Worm (Caenorhabditis elegans) whole organism, late embryonic: ENCODE data around the gene W02D7.5.

Source experiments
- C08G9.2 ChIP-seq: sonication (generic microtip); optimal IDR thresholded peaks from 2 replicates; lab custom pipeline; 2016; ENCODE audit warnings: mild to moderate bottlenecking, missing genetic modification characterization, moderate library complexity, missing compliant biosample characterization
- F13H6.1 ChIP-seq: sonication (generic microtip); optimal IDR thresholded peaks from 2 replicates; lab custom pipeline; 2016; ENCODE audit warnings: missing genetic modification characterization, missing compliant biosample characterization
- T23F11.4 ChIP-seq: fragments of 200-800 bp; sonication (Bioruptor generic); optimal IDR thresholded peaks from 2 replicates; lab custom pipeline; 2018; ENCODE audit warnings: mild to moderate bottlenecking, missing genetic modification characterization, missing compliant biosample characterization
- Y22D7AL.16 ChIP-seq: sonication (generic microtip); optimal IDR thresholded peaks from 2 replicates; lab custom pipeline; 2016; ENCODE audit warnings: missing genetic modification characterization, missing compliant biosample characterization
- ahr-1 ChIP-seq: sonication (generic microtip); optimal IDR thresholded peaks from 2 replicates; lab custom pipeline; 2016; ENCODE audit warnings: missing genetic modification characterization, missing compliant biosample characterization
- ama-1 ChIP-seq: fragments of 150-350 bp; optimal IDR thresholded peaks from 2 replicates; lab custom pipeline; 2014
- ceh-18 ChIP-seq: sonication (generic microtip); optimal IDR thresholded peaks from 2 replicates; lab custom pipeline; 2016; ENCODE audit warnings: missing genetic modification characterization, missing compliant biosample characterization
- ceh-19 ChIP-seq: fragments of 200-800 bp; sonication (Bioruptor generic); optimal IDR thresholded peaks from 2 replicates; lab custom pipeline; 2018; ENCODE audit warnings: mild to moderate bottlenecking, missing genetic modification characterization, missing compliant biosample characterization
- ceh-22 ChIP-seq: sonication (generic microtip); optimal IDR thresholded peaks from 2 replicates; lab custom pipeline; 2017; ENCODE audit warnings: missing biosample characterization, missing genetic modification characterization
- ceh-24 ChIP-seq: sonication (generic microtip); optimal IDR thresholded peaks from 2 replicates; lab custom pipeline; 2016; ENCODE audit warnings: mild to moderate bottlenecking, missing genetic modification characterization, missing compliant biosample characterization
- ceh-45 ChIP-seq: fragments of 200-800 bp; sonication (Bioruptor generic); IDR thresholded peaks from 2 replicates; pipeline ENCODE4 v1.3.6; 2022; ENCODE audit warnings: missing genetic modification reagents, missing genetic modification characterization, missing compliant biosample characterization
- ceh-48 ChIP-seq: sonication (generic microtip); optimal IDR thresholded peaks from 2 replicates; lab custom pipeline; 2016; ENCODE audit warnings: missing genetic modification characterization, inconsistent platforms, missing compliant biosample characterization
- ceh-6 ChIP-seq: fragments of 200-800 bp; sonication (Bioruptor generic); optimal IDR thresholded peaks from 2 replicates; lab custom pipeline; 2018; ENCODE audit warnings: mild to moderate bottlenecking, missing genetic modification characterization, missing compliant biosample characterization
- ceh-9 ChIP-seq: sonication (generic microtip); optimal IDR thresholded peaks from 2 replicates; lab custom pipeline; 2016; ENCODE audit warnings: mild to moderate bottlenecking, missing genetic modification characterization, inconsistent platforms, missing compliant biosample characterization
- che-1 ChIP-seq: sonication (generic microtip); optimal IDR thresholded peaks from 2 replicates; lab custom pipeline; 2016; ENCODE audit warnings: mild to moderate bottlenecking, missing genetic modification characterization, missing compliant biosample characterization
- dmd-4 ChIP-seq: sonication (generic microtip); optimal IDR thresholded peaks from 2 replicates; lab custom pipeline; 2016; ENCODE audit warnings: borderline replicate concordance, missing genetic modification characterization, missing compliant biosample characterization
- elt-2 ChIP-seq: sonication (generic microtip); optimal IDR thresholded peaks from 2 replicates; lab custom pipeline; 2016; ENCODE audit warnings: missing genetic modification reagents, missing genetic modification characterization, missing compliant biosample characterization
- elt-4 ChIP-seq: sonication (generic microtip); optimal IDR thresholded peaks from 2 replicates; lab custom pipeline; 2016; ENCODE audit warnings: missing genetic modification characterization, missing compliant biosample characterization
- eyg-1 ChIP-seq: sonication (generic microtip); optimal IDR thresholded peaks from 2 replicates; lab custom pipeline; 2016; ENCODE audit warnings: missing genotype, missing genetic modification characterization, missing compliant biosample characterization
- fkh-10 ChIP-seq: fragments of 150-350 bp; optimal IDR thresholded peaks from 2 replicates; lab custom pipeline; 2014; ENCODE audit warnings: missing biosample characterization, missing genetic modification reagents, missing genetic modification characterization
- gmeb-2 ChIP-seq: sonication (generic microtip); optimal IDR thresholded peaks from 2 replicates; lab custom pipeline; 2016; ENCODE audit warnings: missing genetic modification characterization, inconsistent platforms, missing compliant biosample characterization
- hlh-15 ChIP-seq: sonication (generic microtip); optimal IDR thresholded peaks from 2 replicates; lab custom pipeline; 2016; ENCODE audit warnings: missing genetic modification characterization, missing compliant biosample characterization
- hlh-6 ChIP-seq: sonication (generic microtip); optimal IDR thresholded peaks from 2 replicates; lab custom pipeline; 2016; ENCODE audit warnings: missing genotype, missing genetic modification characterization, missing compliant biosample characterization
- hlh-8 ChIP-seq: sonication (generic microtip); optimal IDR thresholded peaks from 2 replicates; lab custom pipeline; 2016; ENCODE audit warnings: missing genotype, missing genetic modification characterization, missing compliant biosample characterization
- lim-6 ChIP-seq: sonication (generic microtip); optimal IDR thresholded peaks from 2 replicates; lab custom pipeline; 2016; ENCODE audit warnings: missing genetic modification characterization, missing compliant biosample characterization
- lin-11 ChIP-seq: fragments of 200-800 bp; sonication (Bioruptor generic); optimal IDR thresholded peaks from 2 replicates; lab custom pipeline; 2018; ENCODE audit warnings: mild to moderate bottlenecking, missing genetic modification characterization, missing compliant biosample characterization
- mec-3 ChIP-seq: sonication (generic microtip); optimal IDR thresholded peaks from 2 replicates; lab custom pipeline; 2016; ENCODE audit warnings: borderline replicate concordance, missing genetic modification characterization, missing compliant biosample characterization
- nfya-1 ChIP-seq: sonication (generic microtip); optimal IDR thresholded peaks from 2 replicates; lab custom pipeline; 2017; ENCODE audit warnings: missing genetic modification characterization, mild to moderate bottlenecking, missing compliant biosample characterization, antibody characterized with exemption, moderate library complexity
- nhr-11 ChIP-seq: fragments of 150-350 bp; optimal IDR thresholded peaks from 2 replicates; lab custom pipeline; 2014; ENCODE audit warnings: missing biosample characterization, missing genetic modification characterization
- nhr-232 ChIP-seq: sonication (generic microtip); optimal IDR thresholded peaks from 2 replicates; lab custom pipeline; 2016; ENCODE audit warnings: missing genetic modification characterization, missing compliant biosample characterization
- odd-2 ChIP-seq: sonication (generic microtip); optimal IDR thresholded peaks from 2 replicates; lab custom pipeline; 2017; ENCODE audit warnings: antibody characterized with exemption, mild to moderate bottlenecking, missing genetic modification characterization, missing compliant biosample characterization
- pat-9 ChIP-seq: fragments of 200-800 bp; sonication (Bioruptor generic); optimal IDR thresholded peaks from 2 replicates; lab custom pipeline; 2018; ENCODE audit warnings: mild to moderate bottlenecking, missing genetic modification characterization, moderate library complexity, missing compliant biosample characterization
- pax-1 ChIP-seq: fragments of 150-350 bp; optimal IDR thresholded peaks from 2 replicates; lab custom pipeline; 2014; ENCODE audit warnings: missing biosample characterization, missing genetic modification characterization
- pha-2 ChIP-seq: sonication (generic microtip); optimal IDR thresholded peaks from 2 replicates; lab custom pipeline; 2017; ENCODE audit warnings: mild to moderate bottlenecking, missing genetic modification characterization, missing compliant biosample characterization
- pha-4 ChIP-seq: fragments of 150-350 bp; optimal IDR thresholded peaks from 2 replicates; lab custom pipeline; 2018; ENCODE audit warnings: missing biosample characterization, missing genetic modification reagents, missing genetic modification characterization
- pros-1 ChIP-seq: fragments of 150-350 bp; optimal IDR thresholded peaks from 2 replicates; lab custom pipeline; 2014; ENCODE audit warnings: missing biosample characterization, missing genetic modification reagents, missing genetic modification characterization
- ref-2 ChIP-seq: sonication (generic microtip); optimal IDR thresholded peaks from 2 replicates; lab custom pipeline; 2016; ENCODE audit warnings: missing genetic modification characterization, missing compliant biosample characterization
- rnt-1 ChIP-seq: sonication (generic microtip); optimal IDR thresholded peaks from 2 replicates; lab custom pipeline; 2016; ENCODE audit warnings: missing genetic modification characterization, missing compliant biosample characterization
- syd-9 ChIP-seq: sonication (generic microtip); optimal IDR thresholded peaks from 2 replicates; lab custom pipeline; 2016; ENCODE audit warnings: mild to moderate bottlenecking, missing genetic modification characterization, moderate library complexity, missing compliant biosample characterization
- ttx-3 ChIP-seq: sonication (generic microtip); optimal IDR thresholded peaks from 2 replicates; lab custom pipeline; 2016; ENCODE audit warnings: missing genetic modification reagents, missing genetic modification characterization, missing compliant biosample characterization
- unc-3 ChIP-seq, 2 experiments: fragments of 200-800 bp in 1 of 2; sonication (Bioruptor generic) in 1 of 2; sonication (generic microtip) in 1 of 2; conservative IDR thresholded peaks in 1 of 2; optimal IDR thresholded peaks in 1 of 2; 2 replicates each; pipeline versions ENCODE4 v1.3.6 to Lab custom; 2016 to 2022; ENCODE audit warnings: missing compliant biosample characterization in 2 of 2, missing genetic modification characterization in 2 of 2, missing genetic modification reagents in 1 of 2
- unc-42 ChIP-seq: sonication (generic microtip); optimal IDR thresholded peaks from 2 replicates; lab custom pipeline; 2016; ENCODE audit warnings: missing genotype, missing genetic modification characterization, missing compliant biosample characterization

W02D7.5 gene

DNA sequence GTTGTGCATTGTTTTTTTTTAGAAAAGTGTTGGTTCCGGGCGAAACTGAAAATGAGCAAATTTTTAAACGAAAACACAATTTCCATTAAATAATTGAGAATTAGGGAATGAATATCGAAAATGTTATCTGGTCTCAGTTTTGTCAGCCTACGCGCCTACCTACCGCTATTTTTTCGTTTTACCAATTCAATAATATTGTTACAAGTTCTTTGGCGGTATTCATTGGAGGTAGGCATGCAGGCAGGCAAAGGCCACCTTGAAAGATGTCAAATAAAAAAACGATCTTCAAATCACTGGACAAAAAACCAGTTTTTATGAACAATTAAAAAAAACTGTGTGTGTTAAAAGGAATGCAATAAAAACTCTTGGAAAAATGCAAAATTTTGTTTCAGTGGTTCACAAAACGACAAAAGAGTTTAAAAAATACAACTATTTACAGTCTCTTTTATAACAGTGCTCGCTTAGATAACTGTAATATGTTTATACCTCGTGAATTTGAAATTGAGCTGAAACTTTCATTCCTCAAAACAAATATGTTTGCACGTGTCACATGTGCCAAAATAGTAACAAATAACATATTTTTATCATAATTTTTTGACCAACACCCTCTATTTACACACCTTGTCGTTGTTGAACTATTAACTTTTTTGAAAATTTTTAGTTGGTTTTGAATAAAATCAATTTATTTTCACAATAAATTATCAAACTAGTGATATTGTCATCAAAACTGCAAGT is 5.6 kb upstream of the W02D7.5 start, which contains the start of gene W02D7.11:
W02D7.11 (minus strand) TSS at position 51 of the 735 bp plus-strand sequence.
- TF ChIP-seq dmd-4 (tag; lab: Kevin White, UChicago) (no peak), ahr-1 (no peak), ceh-22 (tag; lab: Kevin White, UChicago) (no peak), ceh-24 (tag; lab: Kevin White, UChicago) (no peak), ceh-45 (no peak), pat-9 (tag; lab: Kevin White, UChicago) (no peak), nfya-1 (tag; lab: Kevin White, UChicago) (no peak), ceh-9 (tag; lab: Kevin White, UChicago) (no peak), hlh-8 (tag; lab: Kevin White, UChicago) (no peak), ttx-3 (no peak), ceh-6 (GFP tag; lab: Kevin White, UChicago) (no peak), pha-4 (no peak), rnt-1 (tag; lab: Kevin White, UChicago) (no peak)

DNA sequence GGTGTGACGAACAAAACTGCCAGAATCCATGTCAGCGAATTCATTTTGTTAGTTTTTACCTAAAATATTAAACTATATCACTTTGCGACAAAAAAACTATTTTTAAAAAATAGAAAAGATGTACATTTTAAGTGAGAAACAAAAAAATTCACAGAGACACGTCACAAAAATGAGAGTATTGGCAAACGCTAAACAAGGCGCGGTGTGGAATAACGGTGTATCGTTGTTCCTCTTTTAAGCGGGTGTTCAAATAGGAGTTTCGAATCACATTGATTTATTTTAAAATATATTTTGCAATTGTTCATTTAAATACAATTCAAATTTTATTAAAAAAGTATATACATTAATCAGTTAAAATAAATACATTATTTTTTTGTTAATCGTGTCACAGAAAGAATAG is 3.5 kb upstream of the W02D7.5 start, which contains the start of gene sel-9:
sel-9 (minus strand) TSS at position 59 of the 400 bp plus-strand sequence.
- TF ChIP-seq ceh-6 (GFP tag; lab: Kevin White, UChicago) (no peak), elt-2 (tag; lab: Kevin White, UChicago) (peak; percentile 6)

DNA sequence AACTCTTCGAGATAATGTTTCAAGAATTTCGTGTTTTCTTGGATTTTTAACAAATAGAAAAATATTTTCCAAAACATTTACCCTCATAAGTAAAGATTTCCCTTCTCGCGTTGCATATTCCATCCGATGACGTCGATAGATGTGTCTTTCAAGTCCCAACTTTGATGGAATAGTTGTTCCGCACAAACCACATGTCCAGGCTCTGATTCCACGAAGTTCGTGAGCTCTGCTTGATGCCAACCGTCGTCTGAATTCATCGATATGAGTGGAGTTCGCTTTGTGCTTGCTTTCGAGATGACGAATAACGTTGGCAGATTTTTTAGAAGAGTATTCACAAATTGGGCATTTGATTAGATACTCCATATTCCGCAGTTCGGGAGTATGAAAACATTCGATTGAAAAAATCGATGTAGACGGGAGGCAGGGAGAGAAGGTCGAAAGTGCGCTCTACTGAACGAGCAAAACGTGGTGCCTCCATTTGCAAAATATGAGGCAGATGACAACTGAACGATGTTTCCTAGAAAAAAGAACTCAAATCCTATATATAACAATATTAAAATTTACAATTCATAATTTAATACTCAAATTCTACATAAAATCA is 2.0 kb upstream of the W02D7.5 start, which contains the start of gene W02D7.6:
W02D7.6 (minus strand) TSS at position 573 of the 601 bp plus-strand sequence.
- TF ChIP-seq che-1 (tag; lab: Kevin White, UChicago): no peak
- TF ChIP-seq ceh-48: peak; percentile 52
- TF ChIP-seq ama-1 (lab: Kevin White, UChicago): peak; percentile 19

DNA sequence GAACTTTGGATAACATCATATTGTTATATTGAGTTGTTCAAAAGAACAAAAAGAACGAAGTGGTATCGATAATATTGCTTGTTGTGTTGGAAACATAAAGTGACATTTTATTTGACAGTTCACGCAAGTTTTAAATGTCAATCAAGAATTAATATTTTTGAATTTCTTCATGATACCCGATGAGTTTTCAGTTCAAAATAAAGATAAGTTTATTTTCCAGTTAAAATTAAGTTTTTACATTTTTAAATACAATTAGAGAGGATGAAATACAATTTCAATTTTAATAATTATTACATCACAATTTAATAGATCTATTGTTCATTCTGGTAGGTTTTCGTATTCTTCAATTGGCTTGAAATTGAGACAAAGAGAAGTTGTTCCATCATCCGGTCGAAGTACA is 1.5 kb downstream of the W02D7.5 start, which contains the start of gene W02D7.4:
W02D7.4 (minus strand) TSS at position 101 of the 400 bp plus-strand sequence.
- no peak for TF ChIP-seq rnt-1 (tag; lab: Kevin White, UChicago)
- no peak for TF ChIP-seq lin-11
- no peak for TF ChIP-seq F13H6.1 (tag; lab: Kevin White, UChicago)
- TF ChIP-seq ceh-19 (GFP tag; lab: Kevin White, UChicago): no peak
- no peak for TF ChIP-seq pros-1 (tag; lab: Kevin White, UChicago)
- no peak for TF ChIP-seq T23F11.4 (GFP tag; lab: Kevin White, UChicago)
- no peak for TF ChIP-seq ceh-22 (tag; lab: Kevin White, UChicago)
- TF ChIP-seq hlh-15: no peak
- TF ChIP-seq nhr-232 (tag; lab: Kevin White, UChicago): no peak
- TF ChIP-seq ceh-45: no peak
- no peak for TF ChIP-seq gmeb-2 (tag; lab: Kevin White, UChicago)
- no peak for TF ChIP-seq lim-6
- no peak for TF ChIP-seq ceh-6 (GFP tag; lab: Kevin White, UChicago)
- TF ChIP-seq unc-42 (tag; lab: Kevin White, UChicago): no peak
- TF ChIP-seq C08G9.2 (tag; lab: Kevin White, UChicago): no peak
- TF ChIP-seq ref-2 (tag; lab: Kevin White, UChicago): no peak
- no peak for TF ChIP-seq mec-3 (tag; lab: Kevin White, UChicago)
- TF ChIP-seq, all 69 proteins: peak for 0

DNA sequence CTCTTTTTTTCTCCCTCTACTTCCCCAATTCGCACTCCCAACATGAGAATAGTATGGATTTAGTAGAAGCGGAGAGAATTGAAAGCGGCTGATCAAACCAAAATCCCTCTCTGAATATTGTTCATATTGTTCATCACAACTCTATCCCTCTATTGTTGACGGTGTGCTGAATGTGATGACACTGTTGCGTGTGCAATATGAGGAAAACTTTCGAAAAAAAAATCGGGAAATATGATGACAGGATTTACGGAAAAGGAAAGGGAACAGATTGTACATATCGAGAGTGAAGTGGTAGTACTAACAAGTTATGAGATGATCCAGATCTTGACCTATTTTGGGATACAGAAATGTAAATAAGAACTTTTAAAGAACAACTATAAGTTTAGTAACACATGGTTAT is 3.2 kb downstream of the W02D7.5 start, which contains the start of gene smex-1:
smex-1 (minus strand) TSS at position 101 of the 400 bp plus-strand sequence.
- no peak for TF ChIP-seq pha-2
- TF ChIP-seq syd-9 (tag; lab: Kevin White, UChicago): no peak
- TF ChIP-seq odd-2 (tag; lab: Kevin White, UChicago): no peak
- no peak for TF ChIP-seq ref-2 (tag; lab: Kevin White, UChicago)
- no peak for TF ChIP-seq pat-9 (tag; lab: Kevin White, UChicago)
- TF ChIP-seq pax-1 (tag; lab: Kevin White, UChicago): no peak
- no peak for TF ChIP-seq unc-3 (GFP tag; conservative IDR thresholded peaks at IDR 0.05; lab: Robert Waterston, UW)
- TF ChIP-seq unc-3 (tag; optimal IDR thresholded peaks at IDR 0.05; lab: Kevin White, UChicago): no peak
- TF ChIP-seq Y22D7AL.16 (tag; lab: Kevin White, UChicago): no peak
- TF ChIP-seq ceh-45: no peak
- no peak for TF ChIP-seq hlh-15
- TF ChIP-seq eyg-1 (tag; lab: Kevin White, UChicago): no peak
- TF ChIP-seq nhr-11 (tag; lab: Kevin White, UChicago): no peak
- no peak for TF ChIP-seq nhr-232 (tag; lab: Kevin White, UChicago)
- no peak for TF ChIP-seq ceh-18 (tag; lab: Kevin White, UChicago)
- no peak for TF ChIP-seq fkh-10 (GFP tag; lab: Kevin White, UChicago)
- TF ChIP-seq elt-4: no peak
- no peak for TF ChIP-seq pros-1 (tag; lab: Kevin White, UChicago)
- TF ChIP-seq hlh-6: no peak
